Worm (Caenorhabditis elegans) whole organism, young adult: ENCODE measurements around the gene C32C4.16.

Experiments used
- B0019.2 ChIP-seq: fragments of 200-800 bp; sonication (Bioruptor generic); conservative IDR thresholded peaks from 2 replicates; pipeline ENCODE4 v1.3.6; 2022; ENCODE audit warnings: missing genetic modification reagents, missing genetic modification characterization, missing compliant biosample characterization
- B0035.1 ChIP-seq: sonication (generic microtip); optimal IDR thresholded peaks from 2 replicates; lab custom pipeline; 2016; ENCODE audit warnings: missing genetic modification characterization, mild to moderate bottlenecking, missing compliant biosample characterization, missing genotype, missing genetic modification reagents
- C17E4.6 ChIP-seq: fragments of 200-800 bp; sonication (Bioruptor generic); IDR thresholded peaks from 2 replicates; pipeline ENCODE4 v1.3.6; 2022; ENCODE audit warnings: missing genetic modification reagents, missing genetic modification characterization, missing compliant biosample characterization
- F37B4.10 ChIP-seq: fragments of 200-800 bp; sonication (Bioruptor generic); IDR thresholded peaks from 2 replicates; pipeline ENCODE4 v1.3.6; 2022; ENCODE audit warnings: missing genetic modification characterization, missing compliant biosample characterization
- F57C9.4 ChIP-seq: sonication (generic microtip); optimal IDR thresholded peaks from 2 replicates; lab custom pipeline; 2017; ENCODE audit warnings: mild to moderate bottlenecking, missing genetic modification characterization, missing compliant biosample characterization
- K11D2.4 ChIP-seq: fragments of 200-800 bp; sonication (Bioruptor generic); IDR thresholded peaks from 2 replicates; pipeline ENCODE4 v1.3.6; 2022; ENCODE audit warnings: missing genetic modification reagents, missing genetic modification characterization, missing compliant biosample characterization
- K12H6.12 ChIP-seq: fragments of 200-800 bp; sonication (Bioruptor generic); optimal IDR thresholded peaks from 2 replicates; lab custom pipeline; 2018; ENCODE audit warnings: mild to moderate bottlenecking, missing genetic modification characterization, missing compliant biosample characterization
- T07F8.4 ChIP-seq: sonication (generic microtip); optimal IDR thresholded peaks from 2 replicates; lab custom pipeline; 2016; ENCODE audit warnings: mild to moderate bottlenecking, missing genetic modification characterization, moderate library complexity, missing compliant biosample characterization
- Y95B8A.8 ChIP-seq: fragments of 200-800 bp; sonication (Bioruptor generic); IDR thresholded peaks from 2 replicates; pipeline ENCODE4 v1.3.6; 2022; ENCODE audit warnings: missing genetic modification reagents, missing genetic modification characterization, missing compliant biosample characterization
- atf-7 ChIP-seq: sonication (generic microtip); optimal IDR thresholded peaks from 2 replicates; lab custom pipeline; 2017; ENCODE audit warnings: mild to moderate bottlenecking, missing genetic modification characterization, missing compliant biosample characterization
- attf-5 ChIP-seq: fragments of 200-800 bp; sonication (Bioruptor generic); optimal IDR thresholded peaks from 2 replicates; lab custom pipeline; 2018; ENCODE audit warnings: mild to moderate bottlenecking, missing genetic modification characterization, missing compliant biosample characterization
- bed-1 ChIP-seq: fragments of 200-800 bp; sonication (Bioruptor generic); IDR thresholded peaks from 2 replicates; pipeline ENCODE4 v1.3.6; 2022; ENCODE audit warnings: missing genetic modification reagents, missing genetic modification characterization, missing compliant biosample characterization
- cebp-1 ChIP-seq, 2 experiments: fragments of 200-800 bp in 1 of 2; sonication (Bioruptor generic) in 1 of 2; sonication (generic microtip) in 1 of 2; IDR thresholded peaks in 1 of 2; optimal IDR thresholded peaks in 1 of 2; 2 replicates each; pipeline versions ENCODE4 v1.3.6 to Lab custom; 2017 to 2022; ENCODE audit warnings: missing compliant biosample characterization in 2 of 2, missing genetic modification characterization in 2 of 2, mild to moderate bottlenecking in 1 of 2, missing genetic modification reagents in 1 of 2, moderate library complexity in 1 of 2
- ceh-40 ChIP-seq: fragments of 200-800 bp; sonication (Bioruptor generic); IDR thresholded peaks from 2 replicates; pipeline ENCODE4 v1.3.6; 2022; ENCODE audit warnings: missing genetic modification characterization, missing compliant biosample characterization
- ceh-79 ChIP-seq: sonication (generic microtip); optimal IDR thresholded peaks from 2 replicates; lab custom pipeline; 2017; ENCODE audit warnings: mild to moderate bottlenecking, missing genetic modification characterization, missing compliant biosample characterization
- ceh-91 ChIP-seq: fragments of 200-800 bp; sonication (Bioruptor generic); IDR thresholded peaks from 2 replicates; pipeline ENCODE4 v1.3.6; 2022; ENCODE audit warnings: missing genetic modification reagents, missing genetic modification characterization, missing compliant biosample characterization
- die-1 ChIP-seq: sonication (generic microtip); optimal IDR thresholded peaks from 2 replicates; lab custom pipeline; 2016; ENCODE audit warnings: missing genotype, mild to moderate bottlenecking, missing genetic modification characterization, missing compliant biosample characterization
- dpff-1 ChIP-seq: sonication (generic microtip); optimal IDR thresholded peaks from 2 replicates; lab custom pipeline; 2017; ENCODE audit warnings: mild to moderate bottlenecking, missing genetic modification characterization, missing compliant biosample characterization
- dpl-1 ChIP-seq: fragments of 150-350 bp; optimal IDR thresholded peaks from 2 replicates; lab custom pipeline; 2014; ENCODE audit warnings: missing biosample characterization, missing genetic modification reagents, missing genetic modification characterization
- ets-4 ChIP-seq: fragments of 200-800 bp; sonication (Bioruptor generic); optimal IDR thresholded peaks from 2 replicates; lab custom pipeline; 2018; ENCODE audit warnings: mild to moderate bottlenecking, missing genetic modification characterization, missing compliant biosample characterization
- hmg-1.2 ChIP-seq: fragments of 200-800 bp; sonication (Bioruptor generic); IDR thresholded peaks from 2 replicates; pipeline ENCODE4 v1.3.6; 2022; ENCODE audit warnings: missing genetic modification reagents, missing genetic modification characterization, missing compliant biosample characterization
- hmg-20 ChIP-seq: fragments of 200-800 bp; sonication (Bioruptor generic); IDR thresholded peaks from 2 replicates; pipeline ENCODE4 v1.3.6; 2022; ENCODE audit warnings: missing genetic modification reagents, missing genetic modification characterization, missing compliant biosample characterization
- hsf-1 ChIP-seq: fragments of 200-800 bp; sonication (Bioruptor generic); IDR thresholded peaks from 2 replicates; pipeline ENCODE4 v1.3.6; 2022; ENCODE audit warnings: missing genetic modification reagents, missing genetic modification characterization, missing compliant biosample characterization
- let-607 ChIP-seq, 2 experiments: fragments of 200-800 bp in 1 of 2; sonication (Bioruptor generic) in 1 of 2; sonication (generic microtip) in 1 of 2; optimal IDR thresholded peaks; 2 replicates each; lab custom pipeline; 2016 to 2018; ENCODE audit warnings: mild to moderate bottlenecking in 2 of 2, missing compliant biosample characterization in 2 of 2, missing genetic modification characterization in 2 of 2, moderate library complexity in 2 of 2, missing genotype in 1 of 2
- lir-1 ChIP-seq: fragments of 200-800 bp; sonication (Bioruptor generic); conservative IDR thresholded peaks from 2 replicates; pipeline ENCODE4 v1.3.6; 2022; ENCODE audit warnings: missing genetic modification reagents, missing genetic modification characterization, missing compliant biosample characterization
- madf-3 ChIP-seq: fragments of 200-800 bp; sonication (Bioruptor generic); IDR thresholded peaks from 2 replicates; pipeline ENCODE4 v1.3.6; 2022; ENCODE audit warnings: missing genetic modification reagents, missing genetic modification characterization, missing compliant biosample characterization
- mxl-1 ChIP-seq: sonication (generic microtip); optimal IDR thresholded peaks from 2 replicates; lab custom pipeline; 2016; ENCODE audit warnings: missing genetic modification characterization, missing compliant biosample characterization
- nhr-179 ChIP-seq: sonication (generic microtip); optimal IDR thresholded peaks from 2 replicates; lab custom pipeline; 2016; ENCODE audit warnings: mild to moderate bottlenecking, missing genetic modification characterization, missing compliant biosample characterization
- nhr-80 ChIP-seq: sonication (generic microtip); optimal IDR thresholded peaks from 2 replicates; lab custom pipeline; 2016; ENCODE audit warnings: missing genetic modification characterization, missing compliant biosample characterization
- sptf-2 ChIP-seq: fragments of 200-800 bp; sonication (Bioruptor generic); optimal IDR thresholded peaks from 2 replicates; lab custom pipeline; 2018; ENCODE audit warnings: mild to moderate bottlenecking, missing genetic modification characterization, missing compliant biosample characterization
- tbp1 ChIP-seq: fragments of 200-800 bp; sonication (Bioruptor generic); optimal IDR thresholded peaks from 2 replicates; lab custom pipeline; 2018; ENCODE audit warnings: mild to moderate bottlenecking, missing genetic modification characterization, missing compliant biosample characterization
- unc-62 ChIP-seq: fragments of 150-350 bp; optimal IDR thresholded peaks from 2 replicates; lab custom pipeline; 2014; ENCODE audit warnings: missing biosample characterization, missing genetic modification reagents, missing genetic modification characterization
- ztf-22 ChIP-seq: fragments of 200-800 bp; sonication (Bioruptor generic); optimal IDR thresholded peaks from 2 replicates; lab custom pipeline; 2018; ENCODE audit warnings: mild to moderate bottlenecking, missing genetic modification characterization, moderate library complexity, missing compliant biosample characterization
- ztf-25 ChIP-seq: fragments of 200-800 bp; sonication (Bioruptor generic); IDR thresholded peaks from 2 replicates; pipeline ENCODE4 v1.3.6; 2022; ENCODE audit warnings: missing genetic modification reagents, missing genetic modification characterization, missing compliant biosample characterization

C32C4.16 gene

ce11 chrV:10687601-10688000, 40.2 kb downstream of the C32C4.16 start, which contains the start of gene F29F11.20:
Gene F29F11.20, plus strand, starts transcription at chrV:10687901.
- TF ChIP-seq F57C9.4 (tag; lab: Kevin White, UChicago) = no peak
- no peak for TF ChIP-seq ceh-79 (tag; lab: Kevin White, UChicago)
- TF ChIP-seq K12H6.12 (tag; lab: Kevin White, UChicago) = no peak
- no peak for TF ChIP-seq ceh-91 (GFP tag; lab: Robert Waterston, UW)
- TF ChIP-seq ets-4 (GFP tag; lab: Kevin White, UChicago) = no peak
- TF ChIP-seq Y95B8A.8 (GFP tag; lab: Robert Waterston, UW) = no peak
- TF ChIP-seq ztf-25 (GFP tag; lab: Robert Waterston, UW) = no peak
- no peak for TF ChIP-seq bed-1 (GFP tag; lab: Robert Waterston, UW)
- no peak for TF ChIP-seq hsf-1 (GFP tag; lab: Robert Waterston, UW)
- no peak for TF ChIP-seq C17E4.6 (GFP tag; lab: Robert Waterston, UW)
- TF ChIP-seq ceh-40 (GFP tag; lab: Robert Waterston, UW) = no peak
- no peak for TF ChIP-seq mxl-1 (tag; lab: Kevin White, UChicago)
- no peak for TF ChIP-seq F37B4.10 (GFP tag; lab: Robert Waterston, UW)
- no peak for TF ChIP-seq hmg-1.2 (GFP tag; lab: Robert Waterston, UW)
- no peak for TF ChIP-seq T07F8.4 (tag; lab: Kevin White, UChicago)

- no peak for TF ChIP-seq die-1 (tag; lab: Kevin White, UChicago)
- peak; percentile 7; the same call in 1 of the 2 replicates for TF ChIP-seq hmg-1.2 (GFP tag; lab: Robert Waterston, UW)
These were observed 44.0 kb downstream of the C32C4.16 start for ce11 chrV:10691313-10691712.

- TF ChIP-seq B0035.1 (tag; lab: Kevin White, UChicago) (no peak), ets-4 (GFP tag; lab: Kevin White, UChicago) (peak; percentile 30), tbp1 (peak; percentile 9), lir-1 (no peak), attf-5 (GFP tag; lab: Kevin White, UChicago) (no peak), nhr-80 (peak; percentile 98), unc-62 (GFP tag; lab: Kevin White, UChicago) (peak; percentile 58), ztf-22 (peak; percentile 56), atf-7 (tag; lab: Kevin White, UChicago) (peak; percentile 75), dpff-1 (tag; lab: Kevin White, UChicago) (no peak), let-607 (tag; optimal IDR thresholded peaks at IDR 0.05; lab: Kevin White, UChicago) (peak in 1 of 2 experiments; percentile 27), nhr-179 (tag; lab: Kevin White, UChicago) (no peak), cebp-1 (GFP tag; IDR thresholded peaks at IDR 0.05; lab: Robert Waterston, UW) (no peak), cebp-1 (tag; optimal IDR thresholded peaks at IDR 0.05; lab: Kevin White, UChicago) (peak; percentile 51)
- TF ChIP-seq, all 124 proteins: peak for 8
These were observed 46.4 kb downstream of the C32C4.16 start for ce11 chrV:10693749-10694148.

ce11 chrV:10695181-10695580, 47.8 kb downstream of the C32C4.16 start, which contains the start of gene C05A2.4:
Gene C05A2.4, plus strand, starts transcription at chrV:10695481.
- TF ChIP-seq sptf-2 (no peak), dpl-1 (GFP tag; lab: Kevin White, UChicago) (no peak), K11D2.4 (no peak), hmg-20 (GFP tag; lab: Robert Waterston, UW) (no peak), B0019.2 (no peak), Y95B8A.8 (GFP tag; lab: Robert Waterston, UW) (no peak), attf-5 (GFP tag; lab: Kevin White, UChicago) (no peak), madf-3 (GFP tag; lab: Robert Waterston, UW) (no peak), atf-7 (tag; lab: Kevin White, UChicago) (no peak)
